Worm (Caenorhabditis elegans) whole organism, late embryonic: ENCODE results near the gene K08E5.6.

Source experiments
- C38D4.7 ChIP-seq: fragments of 200-800 bp; sonication (Bioruptor generic); optimal IDR thresholded peaks from 2 replicates; lab custom pipeline; 2018; ENCODE audit warnings: mild to moderate bottlenecking, missing genetic modification characterization, moderate library complexity, missing compliant biosample characterization
- F13H6.1 ChIP-seq: sonication (generic microtip); optimal IDR thresholded peaks from 2 replicates; lab custom pipeline; 2016; ENCODE audit warnings: missing genetic modification characterization, missing compliant biosample characterization
- T23F11.4 ChIP-seq: fragments of 200-800 bp; sonication (Bioruptor generic); optimal IDR thresholded peaks from 2 replicates; lab custom pipeline; 2018; ENCODE audit warnings: mild to moderate bottlenecking, missing genetic modification characterization, missing compliant biosample characterization
- ama-1 ChIP-seq: fragments of 150-350 bp; optimal IDR thresholded peaks from 2 replicates; lab custom pipeline; 2014
- ceh-18 ChIP-seq: sonication (generic microtip); optimal IDR thresholded peaks from 2 replicates; lab custom pipeline; 2016; ENCODE audit warnings: missing genetic modification characterization, missing compliant biosample characterization
- ceh-2 ChIP-seq: sonication (generic microtip); optimal IDR thresholded peaks from 2 replicates; lab custom pipeline; 2016; ENCODE audit warnings: missing genotype, missing genetic modification characterization, missing compliant biosample characterization
- ceh-31 ChIP-seq: sonication (generic microtip); optimal IDR thresholded peaks from 2 replicates; lab custom pipeline; 2016; ENCODE audit warnings: missing genetic modification characterization, missing compliant biosample characterization
- ceh-34 ChIP-seq: sonication (generic microtip); optimal IDR thresholded peaks from 2 replicates; lab custom pipeline; 2016; ENCODE audit warnings: mild to moderate bottlenecking, missing genetic modification characterization, missing compliant biosample characterization
- ceh-6 ChIP-seq: fragments of 200-800 bp; sonication (Bioruptor generic); optimal IDR thresholded peaks from 2 replicates; lab custom pipeline; 2018; ENCODE audit warnings: mild to moderate bottlenecking, missing genetic modification characterization, missing compliant biosample characterization
- ceh-9 ChIP-seq: sonication (generic microtip); optimal IDR thresholded peaks from 2 replicates; lab custom pipeline; 2016; ENCODE audit warnings: mild to moderate bottlenecking, missing genetic modification characterization, inconsistent platforms, missing compliant biosample characterization
- che-1 ChIP-seq: sonication (generic microtip); optimal IDR thresholded peaks from 2 replicates; lab custom pipeline; 2016; ENCODE audit warnings: mild to moderate bottlenecking, missing genetic modification characterization, missing compliant biosample characterization
- dmd-4 ChIP-seq: sonication (generic microtip); optimal IDR thresholded peaks from 2 replicates; lab custom pipeline; 2016; ENCODE audit warnings: borderline replicate concordance, missing genetic modification characterization, missing compliant biosample characterization
- dve-1 ChIP-seq: sonication (generic microtip); optimal IDR thresholded peaks from 2 replicates; lab custom pipeline; 2017; ENCODE audit warnings: antibody characterized with exemption, mild to moderate bottlenecking, missing genetic modification characterization, missing compliant biosample characterization
- elt-2 ChIP-seq: sonication (generic microtip); optimal IDR thresholded peaks from 2 replicates; lab custom pipeline; 2016; ENCODE audit warnings: missing genetic modification reagents, missing genetic modification characterization, missing compliant biosample characterization
- ets-4 ChIP-seq: sonication (generic microtip); optimal IDR thresholded peaks from 2 replicates; lab custom pipeline; 2016; ENCODE audit warnings: missing genetic modification characterization, missing compliant biosample characterization
- eyg-1 ChIP-seq: sonication (generic microtip); optimal IDR thresholded peaks from 2 replicates; lab custom pipeline; 2016; ENCODE audit warnings: missing genotype, missing genetic modification characterization, missing compliant biosample characterization
- fax-1 ChIP-seq: sonication (generic microtip); optimal IDR thresholded peaks from 2 replicates; lab custom pipeline; 2016; ENCODE audit warnings: missing genotype, missing genetic modification characterization, missing compliant biosample characterization
- fkh-6 ChIP-seq: sonication (generic microtip); optimal IDR thresholded peaks from 2 replicates; lab custom pipeline; 2016; ENCODE audit warnings: missing genetic modification characterization, missing compliant biosample characterization
- gmeb-2 ChIP-seq: sonication (generic microtip); optimal IDR thresholded peaks from 2 replicates; lab custom pipeline; 2016; ENCODE audit warnings: missing genetic modification characterization, inconsistent platforms, missing compliant biosample characterization
- hlh-13 ChIP-seq: fragments of 200-800 bp; sonication (Bioruptor generic); optimal IDR thresholded peaks from 2 replicates; lab custom pipeline; 2018; ENCODE audit warnings: mild to moderate bottlenecking, missing genetic modification characterization, missing compliant biosample characterization
- hlh-15 ChIP-seq: sonication (generic microtip); optimal IDR thresholded peaks from 2 replicates; lab custom pipeline; 2016; ENCODE audit warnings: missing genetic modification characterization, missing compliant biosample characterization
- hlh-6 ChIP-seq: sonication (generic microtip); optimal IDR thresholded peaks from 2 replicates; lab custom pipeline; 2016; ENCODE audit warnings: missing genotype, missing genetic modification characterization, missing compliant biosample characterization
- hlh-8 ChIP-seq: sonication (generic microtip); optimal IDR thresholded peaks from 2 replicates; lab custom pipeline; 2016; ENCODE audit warnings: missing genotype, missing genetic modification characterization, missing compliant biosample characterization
- lim-6 ChIP-seq: sonication (generic microtip); optimal IDR thresholded peaks from 2 replicates; lab custom pipeline; 2016; ENCODE audit warnings: missing genetic modification characterization, missing compliant biosample characterization
- nfya-1 ChIP-seq: sonication (generic microtip); optimal IDR thresholded peaks from 2 replicates; lab custom pipeline; 2017; ENCODE audit warnings: missing genetic modification characterization, mild to moderate bottlenecking, missing compliant biosample characterization, antibody characterized with exemption, moderate library complexity
- nhr-11 ChIP-seq: fragments of 150-350 bp; optimal IDR thresholded peaks from 2 replicates; lab custom pipeline; 2014; ENCODE audit warnings: missing biosample characterization, missing genetic modification characterization
- nhr-232 ChIP-seq: sonication (generic microtip); optimal IDR thresholded peaks from 2 replicates; lab custom pipeline; 2016; ENCODE audit warnings: missing genetic modification characterization, missing compliant biosample characterization
- pag-3 ChIP-seq: sonication (generic microtip); optimal IDR thresholded peaks from 2 replicates; lab custom pipeline; 2016; ENCODE audit warnings: missing compliant biosample characterization, missing genetic modification characterization, borderline replicate concordance
- pax-1 ChIP-seq: fragments of 150-350 bp; optimal IDR thresholded peaks from 2 replicates; lab custom pipeline; 2014; ENCODE audit warnings: missing biosample characterization, missing genetic modification characterization
- pha-2 ChIP-seq: sonication (generic microtip); optimal IDR thresholded peaks from 2 replicates; lab custom pipeline; 2017; ENCODE audit warnings: mild to moderate bottlenecking, missing genetic modification characterization, missing compliant biosample characterization
- pha-4 ChIP-seq: fragments of 150-350 bp; optimal IDR thresholded peaks from 2 replicates; lab custom pipeline; 2018; ENCODE audit warnings: missing biosample characterization, missing genetic modification reagents, missing genetic modification characterization
- ref-2 ChIP-seq: sonication (generic microtip); optimal IDR thresholded peaks from 2 replicates; lab custom pipeline; 2016; ENCODE audit warnings: missing genetic modification characterization, missing compliant biosample characterization
- rnt-1 ChIP-seq: sonication (generic microtip); optimal IDR thresholded peaks from 2 replicates; lab custom pipeline; 2016; ENCODE audit warnings: missing genetic modification characterization, missing compliant biosample characterization
- sox-2 ChIP-seq: fragments of 200-800 bp; sonication (Bioruptor generic); IDR thresholded peaks from 2 replicates; pipeline ENCODE4 v1.3.6; 2022; ENCODE audit warnings: missing genetic modification reagents, missing genetic modification characterization, missing compliant biosample characterization
- tbx-2 ChIP-seq: sonication (generic microtip); optimal IDR thresholded peaks from 2 replicates; lab custom pipeline; 2016; ENCODE audit warnings: missing genetic modification characterization, missing compliant biosample characterization
- tbx-7 ChIP-seq: sonication (generic microtip); optimal IDR thresholded peaks from 2 replicates; lab custom pipeline; 2016; ENCODE audit warnings: missing genotype, missing genetic modification characterization, missing compliant biosample characterization
- unc-42 ChIP-seq: sonication (generic microtip); optimal IDR thresholded peaks from 2 replicates; lab custom pipeline; 2016; ENCODE audit warnings: missing genotype, missing genetic modification characterization, missing compliant biosample characterization
- unc-55 ChIP-seq: sonication (generic microtip); optimal IDR thresholded peaks from 2 replicates; lab custom pipeline; 2017; ENCODE audit warnings: missing biosample characterization, missing genetic modification reagents, missing genetic modification characterization
- ztf-16 ChIP-seq: sonication (generic microtip); optimal IDR thresholded peaks from 2 replicates; lab custom pipeline; 2017; ENCODE audit warnings: missing genetic modification characterization, missing compliant biosample characterization

K08E5.6 gene

ce11 chrIII:10101352-10101751 lies 39.5 kb upstream of the K08E5.6 start, which contains the start of gene kel-10:
kel-10 (minus strand) TSS chrIII:10101452.
- no peak for TF ChIP-seq ceh-2 (tag; lab: Kevin White, UChicago)
- TF ChIP-seq pag-3 (tag; lab: Kevin White, UChicago): no peak
- TF ChIP-seq nhr-232 (tag; lab: Kevin White, UChicago): no peak
- no peak for TF ChIP-seq ceh-6
- no peak for TF ChIP-seq fkh-6
- no peak for TF ChIP-seq ceh-9 (tag; lab: Kevin White, UChicago)
- no peak for TF ChIP-seq fax-1
- TF ChIP-seq hlh-13: no peak
- TF ChIP-seq eyg-1 (tag; lab: Kevin White, UChicago): no peak
- no peak for TF ChIP-seq ets-4
- TF ChIP-seq gmeb-2 (tag; lab: Kevin White, UChicago): no peak
- TF ChIP-seq nhr-11 (tag; lab: Kevin White, UChicago): no peak
- no peak for TF ChIP-seq che-1 (tag; lab: Kevin White, UChicago)
- TF ChIP-seq ztf-16: no peak
- no peak for TF ChIP-seq dve-1 (tag; lab: Kevin White, UChicago)
- no peak for TF ChIP-seq rnt-1
- TF ChIP-seq T23F11.4: no peak
- no peak for TF ChIP-seq unc-42 (tag; lab: Kevin White, UChicago)

ce11 chrIII:10106390-10106789 lies 34.4 kb upstream of the K08E5.6 start, which contains the start of gene srt-55:
srt-55 (minus strand) TSS chrIII:10106490.
- TF ChIP-seq lim-6 (tag; lab: Kevin White, UChicago) (no peak), pag-3 (tag; lab: Kevin White, UChicago) (no peak), ref-2 (tag; lab: Kevin White, UChicago) (no peak), ceh-34 (tag; lab: Kevin White, UChicago) (no peak)

ce11 chrIII:10108995-10109394 lies 31.8 kb upstream of the K08E5.6 start, which contains the start of gene T16H12.9:
T16H12.9 (plus strand) TSS chrIII:10109295.
- TF ChIP-seq gmeb-2 (tag; lab: Kevin White, UChicago) (no peak), nhr-232 (tag; lab: Kevin White, UChicago) (no peak), F13H6.1 (no peak), elt-2 (tag; lab: Kevin White, UChicago) (no peak), hlh-15 (tag; lab: Kevin White, UChicago) (no peak), ceh-6 (no peak), sox-2 (GFP tag; lab: Robert Waterston, UW) (no peak), unc-55 (GFP tag; lab: Kevin White, UChicago) (no peak), pha-4 (tag; lab: Kevin White, UChicago) (no peak), ceh-31 (tag; lab: Kevin White, UChicago) (no peak), hlh-8 (tag; lab: Kevin White, UChicago) (no peak), dmd-4 (tag; lab: Kevin White, UChicago) (no peak), hlh-6 (tag; lab: Kevin White, UChicago) (no peak)

ce11 chrIII:10112958-10113357 lies 27.9 kb upstream of the K08E5.6 start, which contains the start of gene vps-29:
vps-29 (minus strand) TSS chrIII:10113058.
- TF ChIP-seq hlh-8 (tag; lab: Kevin White, UChicago) (no peak), nfya-1 (no peak), C38D4.7 (GFP tag; lab: Kevin White, UChicago) (no peak), F13H6.1 (no peak), eyg-1 (tag; lab: Kevin White, UChicago) (no peak), lim-6 (tag; lab: Kevin White, UChicago) (no peak), fax-1 (no peak), tbx-2 (tag; lab: Kevin White, UChicago) (no peak)
- TF ChIP-seq, all 69 proteins: peak for 0

- TF ChIP-seq tbx-7 (tag; lab: Kevin White, UChicago) (no peak), pax-1 (tag; lab: Kevin White, UChicago) (no peak), unc-42 (tag; lab: Kevin White, UChicago) (peak; percentile 13), ceh-18 (tag; lab: Kevin White, UChicago) (no peak), eyg-1 (tag; lab: Kevin White, UChicago) (no peak), ama-1 (lab: Kevin White, UChicago) (no peak), pha-2 (tag; lab: Kevin White, UChicago) (no peak)
Observed at ce11 chrIII:10114662-10115061, 26.2 kb upstream of the K08E5.6 start, which contains the start of the genes ZK1128.1 and mett-10. ZK1128.1 (minus strand) TSS chrIII:10114760. mett-10 (plus strand) TSS chrIII:10115036.
